Worm (Caenorhabditis elegans): ENCODE results near the gene cest-17.

cest-17 gene

DNA sequence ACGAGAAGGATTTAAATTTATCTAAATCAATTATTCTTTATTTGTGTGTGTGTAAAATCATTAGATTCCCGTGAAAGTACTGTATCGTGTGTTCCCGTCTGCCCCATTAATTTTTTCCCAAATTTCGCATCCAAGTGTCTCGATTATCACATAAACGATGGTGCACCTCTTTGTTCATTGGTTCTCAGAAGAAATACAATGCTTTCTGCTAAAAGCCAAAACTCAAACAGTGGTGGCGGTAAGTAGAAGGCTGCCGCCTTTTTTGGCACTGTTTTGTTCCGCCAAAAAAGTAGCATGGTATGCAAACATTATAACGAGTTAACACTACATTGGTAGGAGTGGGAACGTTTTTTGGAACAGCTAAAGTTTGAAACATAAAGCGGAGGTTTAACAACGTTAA, 20.3 kb downstream of the cest-17 start:
- no peak for TF ChIP-seq sptf-1 (tag; optimal IDR thresholded peaks at IDR 0.05)
- no peak for TF ChIP-seq hlh-1 (tag; optimal IDR thresholded peaks at IDR 0.05)
- no peak for TF ChIP-seq pha-4 (tag; optimal IDR thresholded peaks at IDR 0.05)
- no peak for TF ChIP-seq sem-2 (GFP tag; optimal IDR thresholded peaks at IDR 0.05)
- no peak for TF ChIP-seq unc-62 (GFP tag; optimal IDR thresholded peaks at IDR 0.05)

DNA sequence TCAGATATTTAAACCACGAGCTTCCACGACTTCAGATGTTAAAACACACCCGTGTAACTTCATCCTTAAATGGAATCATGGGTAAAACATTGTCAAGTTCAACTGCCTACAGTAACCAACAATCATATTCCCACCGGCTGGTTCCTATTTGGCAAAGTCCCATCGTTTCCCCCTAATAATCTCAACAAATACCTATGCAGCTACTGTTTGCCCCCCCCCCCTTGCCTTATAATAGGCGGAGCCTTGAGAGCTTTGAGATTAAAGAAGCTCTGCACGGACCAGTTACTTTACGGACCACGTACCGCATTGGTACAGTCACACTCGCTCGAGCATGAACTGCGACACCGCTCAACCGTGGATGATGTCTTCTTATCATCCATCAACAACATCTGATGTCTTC, 21.5 kb downstream of the cest-17 start, which contains the start of gene pax-1:
TSS of gene pax-1 (plus strand) at position 301 of the 400 bp plus-strand sequence.
- TF ChIP-seq mab-5 (tag; optimal IDR thresholded peaks at IDR 0.05) (no peak), unc-120 (tag; optimal IDR thresholded peaks at IDR 0.05; ENCODE audit: poor library complexity, severe bottlenecking) (no peak), mep-1 (tag; optimal IDR thresholded peaks at IDR 0.05) (no peak), ham-2 (GFP tag; optimal IDR thresholded peaks at IDR 0.05) (no peak), flh-1 (GFP tag; optimal IDR thresholded peaks at IDR 0.05) (no peak), ceh-39 (tag; optimal IDR thresholded peaks at IDR 0.05) (no peak), zip-8 (tag; optimal IDR thresholded peaks at IDR 0.05) (no peak), hlh-1 (tag; optimal IDR thresholded peaks at IDR 0.05) (no peak), unc-62 (GFP tag; optimal IDR thresholded peaks at IDR 0.05) (no peak), nhr-237 (tag; optimal IDR thresholded peaks at IDR 0.05) (no peak), lsy-2 (tag; optimal IDR thresholded peaks at IDR 0.05) (no peak), sem-2 (GFP tag; optimal IDR thresholded peaks at IDR 0.05) (no peak)

- no peak for TF ChIP-seq ceh-39 (tag; optimal IDR thresholded peaks at IDR 0.05)
- TF ChIP-seq sptf-1 (tag; optimal IDR thresholded peaks at IDR 0.05) = no peak
- TF ChIP-seq lin-32 (GFP tag; optimal IDR thresholded peaks at IDR 0.05) = no peak
- no peak for TF ChIP-seq nhr-28 (tag; optimal IDR thresholded peaks at IDR 0.05)
- no peak for TF ChIP-seq snpc-4 (tag; optimal IDR thresholded peaks at IDR 0.05)
- no peak for TF ChIP-seq cnd-1 (tag; optimal IDR thresholded peaks at IDR 0.05)
- TF ChIP-seq zip-8 (tag; optimal IDR thresholded peaks at IDR 0.05) = no peak
These were observed 23.7 kb downstream of the cest-17 start, which contains the start of gene K07C11.10 for ce11 chrV:8226812-8227211. Gene K07C11.10 (minus strand): TSS chrV:8226912.

- TF ChIP-seq drap-1 (GFP tag; optimal IDR thresholded peaks at IDR 0.05) (peak; percentile 83), tbx-8 (GFP tag; optimal IDR thresholded peaks at IDR 0.05) (no peak), ces-1 (GFP tag; optimal IDR thresholded peaks at IDR 0.05) (no peak), unc-62 (GFP tag; optimal IDR thresholded peaks at IDR 0.05) (no peak), ceh-39 (tag; optimal IDR thresholded peaks at IDR 0.05) (peak; percentile 39), nhr-28 (tag; optimal IDR thresholded peaks at IDR 0.05) (no peak), nhr-12 (tag; optimal IDR thresholded peaks at IDR 0.05) (no peak), mep-1 (tag; optimal IDR thresholded peaks at IDR 0.05) (peak; percentile 23), sem-2 (GFP tag; optimal IDR thresholded peaks at IDR 0.05) (no peak), ztf-11 (tag; optimal IDR thresholded peaks at IDR 0.05) (no peak), blmp-1 (tag; optimal IDR thresholded peaks at IDR 0.05) (no peak), lsy-2 (tag; optimal IDR thresholded peaks at IDR 0.05) (peak; percentile 39), unc-39 (tag; optimal IDR thresholded peaks at IDR 0.05) (no peak), ceh-43 (GFP tag; optimal IDR thresholded peaks at IDR 0.05) (no peak), hlh-1 (tag; optimal IDR thresholded peaks at IDR 0.05) (peak; percentile 4), elt-3 (tag; optimal IDR thresholded peaks at IDR 0.05) (no peak), pha-4 (tag; optimal IDR thresholded peaks at IDR 0.05) (peak; percentile 39), mls-2 (tag; optimal IDR thresholded peaks at IDR 0.05) (no peak), lin-13 (tag; optimal IDR thresholded peaks at IDR 0.05) (peak; percentile 17), ceh-83 (GFP tag; optimal IDR thresholded peaks at IDR 0.05) (no peak), sptf-1 (tag; optimal IDR thresholded peaks at IDR 0.05) (peak; percentile 31), ham-2 (GFP tag; optimal IDR thresholded peaks at IDR 0.05) (no peak), nhr-76 (tag; optimal IDR thresholded peaks at IDR 0.05) (no peak), unc-120 (tag; optimal IDR thresholded peaks at IDR 0.05; ENCODE audit: poor library complexity, severe bottlenecking) (peak; percentile 95), M03D4.4 (tag; optimal IDR thresholded peaks at IDR 0.05) (no peak), lin-32 (GFP tag; optimal IDR thresholded peaks at IDR 0.05) (no peak), nhr-237 (tag; optimal IDR thresholded peaks at IDR 0.05) (no peak), zip-8 (tag; optimal IDR thresholded peaks at IDR 0.05) (no peak), snpc-4 (tag; optimal IDR thresholded peaks at IDR 0.05) (no peak), elt-1 (tag; optimal IDR thresholded peaks at IDR 0.05; ENCODE audit: borderline replicate concordance, insufficient read depth) (no peak), mab-5 (tag; optimal IDR thresholded peaks at IDR 0.05) (no peak), flh-1 (GFP tag; optimal IDR thresholded peaks at IDR 0.05) (no peak), cnd-1 (tag; optimal IDR thresholded peaks at IDR 0.05) (peak; percentile 8), bed-3 (GFP tag; optimal IDR thresholded peaks at IDR 0.05) (no peak), nhr-2 (tag; optimal IDR thresholded peaks at IDR 0.05) (no peak)
These were observed 25.6 kb downstream of the cest-17 start for ce11 chrV:8228712-8229119.
